Fruit fly (Drosophila melanogaster) whole organism, prepupa: ENCODE data around the gene CG10298.

Experiments
- CG16779 ChIP-seq: fragments of 200-800 bp; sonication (Bioruptor generic); optimal IDR thresholded peaks from 3 replicates; lab custom pipeline; 2017; ENCODE audit warnings: missing biosample characterization, mild to moderate bottlenecking, missing genetic modification characterization
- Eip75B ChIP-seq: fragments of 200-800 bp; sonication (Bioruptor generic); optimal IDR thresholded peaks from 3 replicates; lab custom pipeline; 2016; ENCODE audit warnings: missing biosample characterization, missing genetic modification characterization
- vri ChIP-seq: fragments of 200-800 bp; sonication (Bioruptor generic); optimal IDR thresholded peaks from 3 replicates; lab custom pipeline; 2016; ENCODE audit warnings: missing biosample characterization, mild to moderate bottlenecking, missing genetic modification characterization

dm6 chr3R:6311641-6312259 lies 31.1 kb upstream of the CG10298 start, which contains the start of gene Osi17:
- TF ChIP-seq vri (no peak), Eip75B (GFP tag; lab: Kevin White, UChicago) (peak; percentile 52), CG16779 (tag; lab: Kevin White, UChicago) (no peak)
